Fruit fly (Drosophila melanogaster): ENCODE results near the gene Mst85C.

DNA sequence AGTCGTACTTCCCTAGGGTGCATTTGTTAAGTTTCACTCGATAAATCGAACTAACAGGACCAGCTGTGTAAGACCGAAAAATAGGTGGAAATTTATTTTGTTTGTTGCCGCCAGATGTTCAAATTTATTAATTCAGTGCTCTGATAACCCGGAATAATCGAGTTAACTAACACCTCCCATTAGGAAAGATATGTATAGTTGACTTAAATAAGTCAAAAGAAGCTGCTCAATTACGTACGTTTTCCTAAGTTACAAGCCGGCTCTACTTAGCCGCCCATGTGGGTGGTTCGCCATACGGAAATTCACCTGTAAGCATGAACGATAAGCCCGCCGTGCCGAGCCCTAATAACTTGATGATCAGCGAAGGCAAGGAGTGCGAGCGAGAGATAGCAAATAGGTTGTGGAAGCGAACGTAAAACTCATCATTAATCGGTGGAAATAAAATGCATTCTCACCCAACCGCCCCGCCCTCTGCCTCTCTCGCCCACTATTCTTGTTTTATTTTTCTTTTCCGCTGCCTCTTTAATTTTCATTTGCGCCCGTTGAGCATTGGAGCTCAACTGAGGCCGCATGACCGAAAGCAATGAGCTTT lies 5.5 kb downstream of the Mst85C start:
- TF ChIP-seq ttk (optimal IDR thresholded peaks at IDR 0.05) (no peak), Myc (optimal IDR thresholded peaks at IDR 0.05) (no peak), insv (optimal IDR thresholded peaks at IDR 0.05) (no peak), psq (optimal IDR thresholded peaks at IDR 0.05) (no peak)
